Worm (Caenorhabditis elegans) whole organism, young adult: ENCODE data around the gene haly-1.

Experiments used
- D2030.7 ChIP-seq: fragments of 200-800 bp; sonication (Bioruptor generic); IDR thresholded peaks from 2 replicates; pipeline ENCODE4 v1.3.6; 2022; ENCODE audit warnings: missing genetic modification reagents, missing genetic modification characterization, missing compliant biosample characterization
- F23B12.7 ChIP-seq: sonication (generic microtip); optimal IDR thresholded peaks from 2 replicates; lab custom pipeline; 2017; ENCODE audit warnings: missing genetic modification characterization, mild to moderate bottlenecking, missing compliant biosample characterization, antibody characterized with exemption, moderate library complexity; ENCODE audit not compliant: insufficient read depth
- F39B2.1 ChIP-seq: fragments of 200-800 bp; sonication (Bioruptor generic); IDR thresholded peaks from 2 replicates; pipeline ENCODE4 v1.3.6; 2022; ENCODE audit warnings: missing genetic modification reagents, missing genetic modification characterization, missing compliant biosample characterization
- atf-7 ChIP-seq: sonication (generic microtip); optimal IDR thresholded peaks from 2 replicates; lab custom pipeline; 2017; ENCODE audit warnings: mild to moderate bottlenecking, missing genetic modification characterization, missing compliant biosample characterization
- bed-1 ChIP-seq: fragments of 200-800 bp; sonication (Bioruptor generic); IDR thresholded peaks from 2 replicates; pipeline ENCODE4 v1.3.6; 2022; ENCODE audit warnings: missing genetic modification reagents, missing genetic modification characterization, missing compliant biosample characterization
- cebp-1 ChIP-seq, 2 experiments: fragments of 200-800 bp in 1 of 2; sonication (Bioruptor generic) in 1 of 2; sonication (generic microtip) in 1 of 2; IDR thresholded peaks in 1 of 2; optimal IDR thresholded peaks in 1 of 2; 2 replicates each; pipeline versions ENCODE4 v1.3.6 to Lab custom; 2017 to 2022; ENCODE audit warnings: missing compliant biosample characterization in 2 of 2, missing genetic modification characterization in 2 of 2, mild to moderate bottlenecking in 1 of 2, missing genetic modification reagents in 1 of 2, moderate library complexity in 1 of 2
- dox-1 ChIP-seq: fragments of 200-800 bp; sonication (Bioruptor generic); IDR thresholded peaks from 2 replicates; pipeline ENCODE4 v1.3.6; 2022; ENCODE audit warnings: missing genetic modification reagents, missing genetic modification characterization, missing compliant biosample characterization
- dpff-1 ChIP-seq: sonication (generic microtip); optimal IDR thresholded peaks from 2 replicates; lab custom pipeline; 2017; ENCODE audit warnings: mild to moderate bottlenecking, missing genetic modification characterization, missing compliant biosample characterization
- efl-1 ChIP-seq: fragments of 150-350 bp; optimal IDR thresholded peaks from 2 replicates; lab custom pipeline; 2014; ENCODE audit warnings: missing biosample characterization, missing genetic modification reagents, missing genetic modification characterization
- egl-18 ChIP-seq: fragments of 200-800 bp; sonication (Bioruptor generic); IDR thresholded peaks from 2 replicates; pipeline ENCODE4 v1.3.6; 2022; ENCODE audit warnings: missing genetic modification reagents, missing genetic modification characterization, missing compliant biosample characterization
- egrh-3 ChIP-seq: fragments of 200-800 bp; sonication (Bioruptor generic); IDR thresholded peaks from 2 replicates; pipeline ENCODE4 v1.3.6; 2022; ENCODE audit warnings: missing genetic modification reagents, missing genetic modification characterization, missing compliant biosample characterization
- ekl-4 ChIP-seq: fragments of 200-800 bp; sonication (Bioruptor generic); IDR thresholded peaks from 2 replicates; pipeline ENCODE4 v1.3.6; 2022; ENCODE audit warnings: missing genetic modification reagents, missing genetic modification characterization, missing compliant biosample characterization
- gei-17 ChIP-seq: fragments of 200-800 bp; sonication (Bioruptor generic); optimal IDR thresholded peaks from 2 replicates; lab custom pipeline; 2018; ENCODE audit warnings: mild to moderate bottlenecking, missing genetic modification characterization, missing compliant biosample characterization
- hlh-12 ChIP-seq: sonication (generic microtip); optimal IDR thresholded peaks from 2 replicates; lab custom pipeline; 2016; ENCODE audit warnings: missing genetic modification characterization, missing compliant biosample characterization
- let-526 ChIP-seq: fragments of 200-800 bp; sonication (Bioruptor generic); IDR thresholded peaks from 2 replicates; pipeline ENCODE4 v1.3.6; 2022; ENCODE audit warnings: missing genetic modification reagents, missing genetic modification characterization, missing compliant biosample characterization
- madf-10 ChIP-seq: sonication (generic microtip); optimal IDR thresholded peaks from 2 replicates; lab custom pipeline; 2016; ENCODE audit warnings: mild to moderate bottlenecking, missing genetic modification characterization, missing compliant biosample characterization
- madf-3 ChIP-seq: fragments of 200-800 bp; sonication (Bioruptor generic); IDR thresholded peaks from 2 replicates; pipeline ENCODE4 v1.3.6; 2022; ENCODE audit warnings: missing genetic modification reagents, missing genetic modification characterization, missing compliant biosample characterization
- mxl-1 ChIP-seq: sonication (generic microtip); optimal IDR thresholded peaks from 2 replicates; lab custom pipeline; 2016; ENCODE audit warnings: missing genetic modification characterization, missing compliant biosample characterization
- nfya-2 ChIP-seq: fragments of 200-800 bp; sonication (Bioruptor generic); IDR thresholded peaks from 2 replicates; pipeline ENCODE4 v1.3.6; 2022; ENCODE audit warnings: missing genetic modification reagents, missing genetic modification characterization, missing compliant biosample characterization
- nfyb-1 ChIP-seq: fragments of 200-800 bp; sonication (Bioruptor generic); IDR thresholded peaks from 2 replicates; pipeline ENCODE4 v1.3.6; 2022; ENCODE audit warnings: missing genetic modification reagents, missing genetic modification characterization, missing compliant biosample characterization
- nhr-120 ChIP-seq: fragments of 200-800 bp; sonication (Bioruptor generic); IDR thresholded peaks from 2 replicates; pipeline ENCODE4 v1.3.6; 2022; ENCODE audit warnings: missing genetic modification characterization, missing compliant biosample characterization
- nhr-80 ChIP-seq: sonication (generic microtip); optimal IDR thresholded peaks from 2 replicates; lab custom pipeline; 2016; ENCODE audit warnings: missing genetic modification characterization, missing compliant biosample characterization
- nhr-90 ChIP-seq: sonication (generic microtip); optimal IDR thresholded peaks from 2 replicates; lab custom pipeline; 2016; ENCODE audit warnings: missing genotype, mild to moderate bottlenecking, missing genetic modification characterization, missing compliant biosample characterization
- rec-8 ChIP-seq, 2 experiments: sonication (generic microtip); optimal IDR thresholded peaks; 2 replicates each; lab custom pipeline; 2016; ENCODE audit warnings: mild to moderate bottlenecking in 2 of 2, missing genetic modification characterization in 2 of 2, missing genetic modification reagents in 2 of 2, missing genotype in 2 of 2, missing biosample characterization in 1 of 2, missing compliant biosample characterization in 1 of 2, moderate library complexity in 1 of 2
- rpc-1 ChIP-seq, 2 experiments: fragments of 150-350 bp in 1 of 2; sonication (generic microtip) in 1 of 2; optimal IDR thresholded peaks; 2 replicates each; lab custom pipeline; 2014 to 2018; ENCODE audit warnings: missing biosample characterization in 1 of 2, missing genetic modification characterization in 1 of 2, missing genetic modification reagents in 1 of 2, missing genotype in 1 of 2
- sdz-38 ChIP-seq: sonication (generic microtip); optimal IDR thresholded peaks from 2 replicates; lab custom pipeline; 2016; ENCODE audit warnings: missing genotype, missing genetic modification characterization, missing compliant biosample characterization
- sea-2 ChIP-seq: fragments of 200-800 bp; sonication (Bioruptor generic); IDR thresholded peaks from 2 replicates; pipeline ENCODE4 v1.3.6; 2022; ENCODE audit warnings: missing genetic modification characterization, missing compliant biosample characterization
- sptf-2 ChIP-seq: fragments of 200-800 bp; sonication (Bioruptor generic); optimal IDR thresholded peaks from 2 replicates; lab custom pipeline; 2018; ENCODE audit warnings: mild to moderate bottlenecking, missing genetic modification characterization, missing compliant biosample characterization
- tlf-1 ChIP-seq: fragments of 200-800 bp; sonication (Bioruptor generic); optimal IDR thresholded peaks from 2 replicates; lab custom pipeline; 2018; ENCODE audit warnings: mild to moderate bottlenecking, missing genetic modification characterization, missing compliant biosample characterization
- unc-130 ChIP-seq: sonication (generic microtip); optimal IDR thresholded peaks from 2 replicates; lab custom pipeline; 2016; ENCODE audit warnings: missing genetic modification reagents, missing genetic modification characterization, missing compliant biosample characterization
- zfh-2 ChIP-seq: fragments of 200-800 bp; sonication (Bioruptor generic); conservative IDR thresholded peaks from 2 replicates; pipeline ENCODE4 v1.3.6; 2022; ENCODE audit warnings: missing genetic modification reagents, missing genetic modification characterization, missing compliant biosample characterization

The haly-1 gene

ce11 chrX:10880509-10880908 lies 15.9 kb downstream of the haly-1 start, which contains the start of gene T21E8.4:
Gene T21E8.4, plus strand, starts transcription at chrX:10880809.
- TF ChIP-seq egl-18 (GFP tag; lab: Robert Waterston, UW) = no peak
- TF ChIP-seq bed-1 (GFP tag; lab: Robert Waterston, UW) = no peak
- TF ChIP-seq egrh-3 (GFP tag; lab: Robert Waterston, UW) = no peak
- no peak for TF ChIP-seq nhr-90
- no peak for TF ChIP-seq sptf-2 (GFP tag; lab: Kevin White, UChicago)
- no peak for TF ChIP-seq madf-10 (tag; lab: Kevin White, UChicago)
- TF ChIP-seq rpc-1 (optimal IDR thresholded peaks at IDR 0.05; lab: Kevin White, UChicago) = no peak
- TF ChIP-seq rpc-1 (tag; optimal IDR thresholded peaks at IDR 0.05; lab: Kevin White, UChicago) = no peak
- TF ChIP-seq F23B12.7 (tag; lab: Kevin White, UChicago) = no peak
- no peak for TF ChIP-seq tlf-1 (GFP tag; lab: Kevin White, UChicago)
- TF ChIP-seq cebp-1 (GFP tag; IDR thresholded peaks at IDR 0.05; lab: Robert Waterston, UW) = no peak
- no peak for TF ChIP-seq cebp-1 (tag; optimal IDR thresholded peaks at IDR 0.05; lab: Kevin White, UChicago)
- TF ChIP-seq madf-3 (GFP tag; lab: Robert Waterston, UW) = no peak
- TF ChIP-seq rec-8 (tag; optimal IDR thresholded peaks at IDR 0.05; lab: Kevin White, UChicago) = no peak
- TF ChIP-seq let-526 (GFP tag; lab: Robert Waterston, UW) = no peak
- TF ChIP-seq nhr-120 (GFP tag; lab: Robert Waterston, UW) = no peak
- TF ChIP-seq D2030.7 = no peak
- TF ChIP-seq mxl-1 (tag; lab: Kevin White, UChicago) = no peak
- TF ChIP-seq atf-7 (tag; lab: Kevin White, UChicago) = no peak
- no peak for TF ChIP-seq sea-2 (GFP tag; lab: Robert Waterston, UW)
- no peak for TF ChIP-seq gei-17 (GFP tag; lab: Kevin White, UChicago)
- TF ChIP-seq, all 124 proteins: peak for 0

- TF ChIP-seq cebp-1 (GFP tag; IDR thresholded peaks at IDR 0.05; lab: Robert Waterston, UW) = peak; percentile 39; the same call in 1 of the 2 replicates
- no peak for TF ChIP-seq cebp-1 (tag; optimal IDR thresholded peaks at IDR 0.05; lab: Kevin White, UChicago)
- no peak for TF ChIP-seq unc-130 (GFP tag; lab: Kevin White, UChicago)
Observed at ce11 chrX:10877138-10877743, 19.2 kb downstream of the haly-1 start, which contains the start of gene pgp-6. Gene pgp-6, minus strand, starts transcription at chrX:10877425.

ce11 chrX:10870137-10870536 lies 26.3 kb downstream of the haly-1 start, which contains the start of gene pgp-7:
Gene pgp-7, minus strand, starts transcription at chrX:10870237.
- TF ChIP-seq nhr-120 (GFP tag; lab: Robert Waterston, UW) (no peak), hlh-12 (tag; lab: Kevin White, UChicago) (no peak), nfya-2 (GFP tag; lab: Robert Waterston, UW) (no peak), efl-1 (GFP tag; lab: Kevin White, UChicago) (no peak), let-526 (GFP tag; lab: Robert Waterston, UW) (no peak), bed-1 (GFP tag; lab: Robert Waterston, UW) (no peak), sdz-38 (no peak), ekl-4 (GFP tag; lab: Robert Waterston, UW) (no peak), F39B2.1 (GFP tag; lab: Robert Waterston, UW) (no peak), dpff-1 (tag; lab: Kevin White, UChicago) (no peak), dox-1 (no peak), zfh-2 (GFP tag; lab: Robert Waterston, UW) (no peak), madf-3 (GFP tag; lab: Robert Waterston, UW) (no peak)
- TF ChIP-seq, all 124 proteins: peak for 0

- TF ChIP-seq nfyb-1 (GFP tag; lab: Robert Waterston, UW) = no peak
- peak; percentile 12 for TF ChIP-seq nhr-80
- TF ChIP-seq, all 124 proteins: peak for 1
Observed at ce11 chrX:10864322-10864721, 32.1 kb downstream of the haly-1 start, which contains the start of gene pgp-8. Gene pgp-8, minus strand, starts transcription at chrX:10864422.
